Worm (Caenorhabditis elegans): Measurements from ENCODE around the gene try-4.

ce11 chrV:20845524-20846208 is 15.3 kb downstream of the try-4 start, which contains the start of the genes F31D4.2 and fkb-6:
- TF ChIP-seq tab-1 (GFP tag; IDR thresholded peaks at IDR 0.05) (no peak), flt-1 (GFP tag; IDR thresholded peaks at IDR 0.05) (no peak), med-1 (GFP tag; optimal IDR thresholded peaks at IDR 0.05; ENCODE audit: insufficient read depth) (no peak), ztf-29 (GFP tag; IDR thresholded peaks at IDR 0.05) (no peak), ref-1 (GFP tag; conservative IDR thresholded peaks at IDR 0.05) (no peak)
